Fruit fly (Drosophila melanogaster): ENCODE results near the gene CG31523.
A peak's percentile ranks its signal among the peaks of the same experiment; 100 is the strongest.

The CG31523 gene

DNA sequence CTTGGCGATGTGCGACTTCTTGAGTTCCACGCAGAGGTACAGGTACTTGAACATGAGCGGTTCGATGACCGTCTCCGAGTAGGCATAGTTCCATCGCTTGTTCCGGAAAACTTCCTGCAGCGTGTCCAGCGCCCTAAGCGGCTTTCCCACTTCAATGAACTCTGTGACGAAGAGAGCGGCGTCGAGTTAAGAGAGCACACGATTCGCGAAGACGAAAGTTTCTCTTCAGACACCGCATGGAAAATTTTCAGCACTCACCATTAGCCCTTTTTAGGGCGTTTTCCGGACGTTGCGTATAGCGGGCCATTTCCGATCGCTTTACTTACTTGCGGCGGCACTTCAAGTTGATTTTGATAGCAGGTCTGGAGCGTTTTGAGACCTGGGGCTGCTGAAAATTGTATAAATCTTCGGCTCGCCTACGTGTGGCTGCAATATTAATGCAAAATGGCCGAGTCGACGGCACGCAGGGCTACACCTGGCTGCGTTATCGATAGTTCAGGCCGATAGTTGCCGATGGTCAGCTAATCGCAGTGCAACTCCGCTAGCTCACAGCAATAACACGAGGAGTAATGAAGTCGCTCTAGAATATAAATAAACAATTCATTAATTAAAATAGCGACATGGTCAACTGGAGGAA, 45.4 kb downstream of the CG31523 start, which contains the start of the genes eIF3a and CG1074 (continued):
- TF ChIP-seq Ssrp (tag; optimal IDR thresholded peaks at IDR 0.05) = peak; percentile 13
- TF ChIP-seq MESR4 (GFP tag; optimal IDR thresholded peaks at IDR 0.05) = peak; percentile 98
- peak; percentile 86 for TF ChIP-seq Rfx (GFP tag; IDR thresholded peaks at IDR 0.05)
- TF ChIP-seq Atf-2 (GFP tag; optimal IDR thresholded peaks at IDR 0.05) = peak; percentile 49
- peak; percentile 26 for TF ChIP-seq Hr3 (GFP tag; optimal IDR thresholded peaks at IDR 0.05)
- TF ChIP-seq CG1647 (GFP tag; optimal IDR thresholded peaks at IDR 0.05) = peak; percentile 47
- peak; percentile 52 for TF ChIP-seq CG1233 (GFP tag; optimal IDR thresholded peaks at IDR 0.05)
- no peak for TF ChIP-seq CG2678 (tag; optimal IDR thresholded peaks at IDR 0.05)
- 0 out of 3 replicates have a peak, but pooled peaks have one; percentile 34 for TF ChIP-seq CG14050 (GFP tag; IDR thresholded peaks at IDR 0.05)
- no peak for TF ChIP-seq Aef1 (GFP tag; IDR thresholded peaks at IDR 0.05)
- peak; percentile 49; the same call in 1 of the 2 replicates for TF ChIP-seq E2f1 (GFP tag; IDR thresholded peaks at IDR 0.05)
- peak; percentile 63 for TF ChIP-seq row (GFP tag; IDR thresholded peaks at IDR 0.05)
- no peak for TF ChIP-seq CG8281 (tag; optimal IDR thresholded peaks at IDR 0.05)
- peak; percentile 62; the same call in 1 of the 2 replicates for TF ChIP-seq CG32767 (GFP tag; IDR thresholded peaks at IDR 0.05)
- no peak for TF ChIP-seq Dfd (GFP tag; optimal IDR thresholded peaks at IDR 0.05)
- TF ChIP-seq chn (GFP tag; optimal IDR thresholded peaks at IDR 0.05) = peak; percentile 56
- TF ChIP-seq yki (optimal IDR thresholded peaks at IDR 0.05) = no peak
- no peak for TF ChIP-seq sens-2 (GFP tag; IDR thresholded peaks at IDR 0.05)
- TF ChIP-seq CG12104 (GFP tag; optimal IDR thresholded peaks at IDR 0.05) = peak; percentile 33
- TF ChIP-seq CG11398 (GFP tag; optimal IDR thresholded peaks at IDR 0.05) = peak; percentile 55
- peak; percentile 67 for TF ChIP-seq da (GFP tag; optimal IDR thresholded peaks at IDR 0.05)
- peak; percentile 53 for TF ChIP-seq CG9609 (GFP tag; optimal IDR thresholded peaks at IDR 0.05)
- TF ChIP-seq Meics (GFP tag; optimal IDR thresholded peaks at IDR 0.05) = peak; percentile 76
- TF ChIP-seq CG10654 (GFP tag; optimal IDR thresholded peaks at IDR 0.05) = peak; percentile 40
- 0 out of 3 replicates have a peak, but pooled peaks have one; percentile 40 for TF ChIP-seq C15 (GFP tag; IDR thresholded peaks at IDR 0.05)
- peak; percentile 85 for TF ChIP-seq vvl (GFP tag; IDR thresholded peaks at IDR 0.05)
- peak; percentile 70 for TF ChIP-seq Myb (GFP tag; optimal IDR thresholded peaks at IDR 0.05)
- no peak for TF ChIP-seq Lim3 (GFP tag; IDR thresholded peaks at IDR 0.05)
- peak; percentile 26; the same call in 1 of the 2 replicates for TF ChIP-seq CG4404 (GFP tag; IDR thresholded peaks at IDR 0.05)
- peak; percentile 80 for TF ChIP-seq HmgD (GFP tag; optimal IDR thresholded peaks at IDR 0.05)
- peak; percentile 43 for TF ChIP-seq CG6683 (GFP tag; optimal IDR thresholded peaks at IDR 0.05)
- TF ChIP-seq ab (GFP tag; optimal IDR thresholded peaks at IDR 0.05) = no peak
- no peak for TF ChIP-seq dmrt99B (tag; optimal IDR thresholded peaks at IDR 0.05)
- no peak for TF ChIP-seq Asciz (GFP tag; optimal IDR thresholded peaks at IDR 0.05)
- peak; percentile 99 for TF ChIP-seq CG3163 (GFP tag; optimal IDR thresholded peaks at IDR 0.05)
- TF ChIP-seq CG7839 (tag; optimal IDR thresholded peaks at IDR 0.05) = no peak
- TF ChIP-seq Optix (GFP tag; IDR thresholded peaks at IDR 0.05) = peak; percentile 60; the same call in 2 of the 3 replicates
- peak; percentile 70 for TF ChIP-seq NC2β (GFP tag; optimal IDR thresholded peaks at IDR 0.05)
- peak; percentile 5 for TF ChIP-seq CG12236 (GFP tag; optimal IDR thresholded peaks at IDR 0.05)
- TF ChIP-seq gsb (GFP tag; IDR thresholded peaks at IDR 0.05) = peak; percentile 44
- TF ChIP-seq CG2199 (GFP tag; IDR thresholded peaks at IDR 0.05) = peak; percentile 69; the same call in 1 of the 3 replicates
- peak; percentile 66 for TF ChIP-seq E2f2 (GFP tag; IDR thresholded peaks at IDR 0.05)
- TF ChIP-seq CG14965 (GFP tag; optimal IDR thresholded peaks at IDR 0.05; ENCODE audit: borderline replicate concordance) = no peak
- no peak for TF ChIP-seq ATbp (GFP tag; optimal IDR thresholded peaks at IDR 0.05)
- peak; percentile 68 for TF ChIP-seq ERR (GFP tag; optimal IDR thresholded peaks at IDR 0.05)
- TF ChIP-seq lov (optimal IDR thresholded peaks at IDR 0.05) = no peak
- peak; percentile 59; the same call in 1 of the 3 replicates for TF ChIP-seq lov (GFP tag; IDR thresholded peaks at IDR 0.05)
- TF ChIP-seq CG1792 (GFP tag; optimal IDR thresholded peaks at IDR 0.05) = peak; percentile 69
- TF ChIP-seq abd-A (tag; optimal IDR thresholded peaks at IDR 0.05) = no peak
- TF ChIP-seq bcd (GFP tag; optimal IDR thresholded peaks at IDR 0.05) = peak; percentile 73
- TF ChIP-seq eyg (GFP tag; optimal IDR thresholded peaks at IDR 0.05) = peak; percentile 45
